Fruit fly (Drosophila melanogaster) whole organism, prepupa: ENCODE data around the gene lic.

Experiments used
- Blimp-1 ChIP-seq: fragments of 200-800 bp; sonication (Bioruptor generic); optimal IDR thresholded peaks from 3 replicates; lab custom pipeline; 2017; ENCODE audit warnings: missing biosample characterization, missing genetic modification characterization, mild to moderate bottlenecking, moderate library complexity, missing genetic modification reagents
- CG10631 ChIP-seq: fragments of 200-800 bp; sonication (Bioruptor generic); optimal IDR thresholded peaks from 2 replicates; lab custom pipeline; 2016; ENCODE audit warnings: missing biosample characterization, missing genetic modification characterization
- CG10669 ChIP-seq: fragments of 200-800 bp; sonication (Bioruptor generic); optimal IDR thresholded peaks from 3 replicates; lab custom pipeline; 2018; ENCODE audit warnings: missing biosample characterization, mild to moderate bottlenecking, missing genetic modification characterization, moderate library complexity
- CG11294 ChIP-seq: fragments of 200-800 bp; sonication (Bioruptor generic); IDR thresholded peaks from 2 replicates; pipeline ENCODE4 v1.3.6; 2022; ENCODE audit warnings: missing biosample characterization, missing genetic modification characterization
- CG11762 ChIP-seq: fragments of 200-800 bp; sonication (Bioruptor generic); optimal IDR thresholded peaks from 3 replicates; lab custom pipeline; 2016; ENCODE audit warnings: missing biosample characterization, missing genetic modification characterization; ENCODE audit not compliant: insufficient read depth
- CG11902 ChIP-seq: fragments of 200-800 bp; sonication (Bioruptor generic); optimal IDR thresholded peaks from 3 replicates; lab custom pipeline; 2016; ENCODE audit warnings: missing biosample characterization, missing genetic modification characterization
- CG1621 ChIP-seq: fragments of 200-800 bp; sonication (Bioruptor generic); optimal IDR thresholded peaks from 3 replicates; lab custom pipeline; 2018; ENCODE audit warnings: missing biosample characterization, mild to moderate bottlenecking, missing genetic modification characterization
- CG16779 ChIP-seq: fragments of 200-800 bp; sonication (Bioruptor generic); optimal IDR thresholded peaks from 3 replicates; lab custom pipeline; 2017; ENCODE audit warnings: missing biosample characterization, mild to moderate bottlenecking, missing genetic modification characterization
- CG3032 ChIP-seq: fragments of 200-800 bp; optimal IDR thresholded peaks from 2 replicates; lab custom pipeline; 2019; ENCODE audit warnings: missing biosample characterization, mild to moderate bottlenecking, missing genetic modification characterization, moderate library complexity
- CG31627 ChIP-seq: fragments of 200-800 bp; sonication (Bioruptor generic); optimal IDR thresholded peaks from 3 replicates; lab custom pipeline; 2016; ENCODE audit warnings: missing biosample characterization, missing genetic modification characterization
- CG32006 ChIP-seq: fragments of 200-800 bp; sonication (Bioruptor generic); optimal IDR thresholded peaks from 3 replicates; lab custom pipeline; 2017; ENCODE audit warnings: missing biosample characterization, mild to moderate bottlenecking, missing genetic modification characterization
- CG34406 ChIP-seq: fragments of 200-800 bp; sonication (Bioruptor generic); optimal IDR thresholded peaks from 3 replicates; lab custom pipeline; 2016; ENCODE audit warnings: missing biosample characterization, missing genetic modification characterization
- CG3919 ChIP-seq: fragments of 200-800 bp; sonication (Bioruptor generic); optimal IDR thresholded peaks from 3 replicates; lab custom pipeline; 2016; ENCODE audit warnings: missing biosample characterization, missing genetic modification characterization
- CG4318 ChIP-seq: fragments of 200-800 bp; sonication (Bioruptor generic); optimal IDR thresholded peaks from 3 replicates; lab custom pipeline; 2017; ENCODE audit warnings: missing biosample characterization, mild to moderate bottlenecking, missing genetic modification characterization
- CG6163 ChIP-seq: fragments of 200-800 bp; sonication (Bioruptor generic); IDR thresholded peaks from 3 replicates; pipeline ENCODE4 v1.3.6; 2022; ENCODE audit warnings: missing biosample characterization, missing genetic modification characterization
- CG6276 ChIP-seq: fragments of 200-800 bp; sonication (Bioruptor generic); optimal IDR thresholded peaks from 2 replicates; lab custom pipeline; 2017; ENCODE audit warnings: missing biosample characterization, mild to moderate bottlenecking, missing genetic modification characterization
- CG6792 ChIP-seq: fragments of 200-800 bp; sonication (Bioruptor generic); optimal IDR thresholded peaks from 3 replicates; lab custom pipeline; 2016; ENCODE audit warnings: missing biosample characterization, missing genetic modification characterization
- CG6808 ChIP-seq: fragments of 200-800 bp; sonication (Bioruptor generic); optimal IDR thresholded peaks from 3 replicates; lab custom pipeline; 2017; ENCODE audit warnings: missing biosample characterization, missing genetic modification characterization, mild to moderate bottlenecking, moderate library complexity, missing genetic modification reagents
- CG6854 ChIP-seq: fragments of 200-800 bp; sonication (Bioruptor generic); optimal IDR thresholded peaks from 2 replicates; lab custom pipeline; 2017; ENCODE audit warnings: missing biosample characterization, mild to moderate bottlenecking, missing genetic modification characterization
- CG8119 ChIP-seq: fragments of 200-800 bp; sonication (Bioruptor generic); IDR thresholded peaks from 3 replicates; pipeline ENCODE4 v1.3.6; 2022; ENCODE audit warnings: missing biosample characterization, missing genetic modification characterization
- CG8319 ChIP-seq: fragments of 200-800 bp; sonication (Bioruptor generic); optimal IDR thresholded peaks from 3 replicates; lab custom pipeline; 2016; ENCODE audit warnings: missing biosample characterization, missing genetic modification characterization
- CG9139 ChIP-seq: fragments of 200-800 bp; sonication (Bioruptor generic); optimal IDR thresholded peaks from 3 replicates; lab custom pipeline; 2017; ENCODE audit warnings: missing biosample characterization, mild to moderate bottlenecking, missing genetic modification characterization
- Eip78C ChIP-seq: fragments of 200-800 bp; sonication (Bioruptor generic); peaks from one replicate; lab custom pipeline; 2016; ENCODE audit warnings: missing biosample characterization, missing genetic modification characterization
- Ets21C ChIP-seq: fragments of 200-800 bp; sonication (Bioruptor generic); optimal IDR thresholded peaks from 3 replicates; lab custom pipeline; 2016; ENCODE audit warnings: missing biosample characterization, missing genetic modification characterization
- Ets96B ChIP-seq: fragments of 200-800 bp; optimal IDR thresholded peaks from 2 replicates; lab custom pipeline; 2019; ENCODE audit warnings: missing biosample characterization, mild to moderate bottlenecking, missing genetic modification characterization, moderate library complexity
- Gug ChIP-seq: fragments of 200-800 bp; sonication (Bioruptor generic); IDR thresholded peaks from 2 replicates; pipeline ENCODE4 v1.3.6; 2022; ENCODE audit warnings: missing biosample characterization, missing genetic modification characterization
- Hr38 ChIP-seq: sonication (Bioruptor generic); optimal IDR thresholded peaks from 2 replicates; lab custom pipeline; 2016; ENCODE audit warnings: missing biosample characterization, missing genetic modification characterization
- Hr39 ChIP-seq: fragments of 200-800 bp; sonication (Bioruptor generic); optimal IDR thresholded peaks from 2 replicates; lab custom pipeline; 2016; ENCODE audit warnings: missing biosample characterization, missing genetic modification characterization
- Hr4 ChIP-seq: fragments of 200-800 bp; sonication (Bioruptor generic); optimal IDR thresholded peaks from 3 replicates; lab custom pipeline; 2016; ENCODE audit warnings: missing biosample characterization, missing genetic modification characterization
- Met ChIP-seq: fragments of 200-800 bp; sonication (Bioruptor generic); optimal IDR thresholded peaks from 3 replicates; lab custom pipeline; 2016; ENCODE audit warnings: missing biosample characterization, missing genetic modification characterization
- OdsH ChIP-seq: fragments of 200-800 bp; sonication (Bioruptor generic); optimal IDR thresholded peaks from 3 replicates; lab custom pipeline; 2016; ENCODE audit warnings: missing biosample characterization, missing genetic modification characterization
- Smox ChIP-seq: fragments of 200-800 bp; sonication (Bioruptor generic); optimal IDR thresholded peaks from 3 replicates; lab custom pipeline; 2016; ENCODE audit warnings: missing biosample characterization, missing genetic modification characterization
- acj6 ChIP-seq: fragments of 200-800 bp; sonication (Bioruptor generic); optimal IDR thresholded peaks from 3 replicates; lab custom pipeline; 2016; ENCODE audit warnings: missing biosample characterization, missing genetic modification characterization
- cyc ChIP-seq: fragments of 200-800 bp; sonication (Bioruptor generic); optimal IDR thresholded peaks from 3 replicates; lab custom pipeline; 2016; ENCODE audit warnings: missing biosample characterization, missing genetic modification characterization
- dac ChIP-seq: fragments of 200-800 bp; sonication (Bioruptor generic); optimal IDR thresholded peaks from 2 replicates; lab custom pipeline; 2017; ENCODE audit warnings: missing biosample characterization, mild to moderate bottlenecking, missing genetic modification characterization
- dsx ChIP-seq: fragments of 200-800 bp; optimal IDR thresholded peaks from 3 replicates; lab custom pipeline; 2019; ENCODE audit warnings: missing biosample characterization, mild to moderate bottlenecking, missing genetic modification characterization, moderate library complexity; ENCODE audit not compliant: poor library complexity, severe bottlenecking
- eg ChIP-seq: fragments of 200-800 bp; sonication (Bioruptor generic); IDR thresholded peaks from 3 replicates; pipeline ENCODE4 v1.3.6; 2022; ENCODE audit warnings: missing biosample characterization, missing genetic modification characterization
- fd59A ChIP-seq: fragments of 200-800 bp; sonication (Bioruptor generic); optimal IDR thresholded peaks from 2 replicates; lab custom pipeline; 2017; ENCODE audit warnings: missing biosample characterization, mild to moderate bottlenecking, missing genetic modification characterization, missing genetic modification reagents
- fd85E ChIP-seq: fragments of 200-800 bp; sonication (Bioruptor generic); optimal IDR thresholded peaks from 3 replicates; lab custom pipeline; 2016; ENCODE audit warnings: missing biosample characterization, missing genetic modification characterization
- lz ChIP-seq: fragments of 200-800 bp; sonication (Bioruptor generic); optimal IDR thresholded peaks from 3 replicates; lab custom pipeline; 2016; ENCODE audit warnings: missing biosample characterization, missing genetic modification characterization
- net ChIP-seq: fragments of 200-800 bp; sonication (Bioruptor generic); optimal IDR thresholded peaks from 3 replicates; lab custom pipeline; 2016; ENCODE audit warnings: missing biosample characterization, missing genetic modification characterization
- pdm3 ChIP-seq: fragments of 200-800 bp; sonication (Bioruptor generic); optimal IDR thresholded peaks from 3 replicates; lab custom pipeline; 2016; ENCODE audit warnings: missing biosample characterization, missing genetic modification characterization
- salr ChIP-seq, 2 experiments: fragments of 200-800 bp; sonication (Bioruptor generic); optimal IDR thresholded peaks; 3 replicates each; lab custom pipeline; 2016 to 2018; ENCODE audit warnings: missing biosample characterization in 2 of 2, missing genetic modification characterization in 2 of 2, mild to moderate bottlenecking in 1 of 2
- spab ChIP-seq: fragments of 200-800 bp; sonication (Bioruptor generic); optimal IDR thresholded peaks from 2 replicates; lab custom pipeline; 2017; ENCODE audit warnings: missing biosample characterization, mild to moderate bottlenecking, missing genetic modification characterization, missing genetic modification reagents
- ss ChIP-seq, 2 experiments: fragments of 200-800 bp; sonication (Bioruptor generic); optimal IDR thresholded peaks; 2 replicates in 1 of 2; 3 replicates in 1 of 2; lab custom pipeline; 2017 to 2018; ENCODE audit warnings: mild to moderate bottlenecking in 2 of 2, missing biosample characterization in 2 of 2, missing genetic modification characterization in 2 of 2, moderate library complexity in 1 of 2
- svp ChIP-seq: fragments of 200-800 bp; sonication (Bioruptor generic); peaks from one replicate; lab custom pipeline; 2016; ENCODE audit warnings: missing biosample characterization, missing genetic modification characterization
- topi ChIP-seq: fragments of 200-800 bp; sonication (Bioruptor generic); optimal IDR thresholded peaks from 3 replicates; lab custom pipeline; 2016; ENCODE audit warnings: missing biosample characterization, missing genetic modification characterization

lic gene

DNA sequence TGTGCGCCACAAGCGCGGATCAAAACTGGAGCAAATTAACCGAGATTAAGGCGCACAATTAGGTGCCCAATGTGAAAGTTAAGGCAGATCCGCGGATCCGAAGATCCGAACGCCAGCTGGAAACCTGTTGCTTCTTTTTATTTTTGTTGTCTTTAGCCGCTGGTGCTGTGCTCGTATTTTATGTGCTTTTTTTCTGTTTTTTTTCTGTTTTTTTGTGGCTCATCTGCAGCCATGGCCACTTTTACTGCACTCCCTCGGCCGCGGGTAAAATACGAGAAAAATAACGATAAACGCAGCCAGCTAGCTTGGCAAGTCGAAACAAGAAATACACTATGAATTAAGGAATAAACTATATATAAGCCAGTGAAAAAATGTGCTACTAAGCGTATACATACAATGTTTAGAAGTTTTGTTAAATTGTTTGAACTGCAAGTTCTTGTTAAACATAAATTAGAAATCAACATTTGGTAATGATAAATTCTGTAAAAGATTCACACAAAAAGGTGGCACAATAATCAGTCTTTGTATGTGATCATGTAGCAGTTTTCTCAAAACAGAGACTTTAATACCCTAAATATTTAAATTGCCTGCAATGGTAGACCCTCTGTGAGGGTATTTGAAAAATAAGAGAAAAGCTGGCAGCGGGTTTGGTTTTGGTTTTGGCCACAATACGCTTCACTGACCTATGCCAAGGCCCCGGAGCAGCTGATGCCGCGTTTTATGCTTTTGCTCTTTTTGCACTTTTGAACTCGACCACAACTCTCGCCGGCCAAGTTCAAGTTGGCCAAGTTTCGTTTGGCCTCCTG lies 25.7 kb downstream of the lic start:
- TF ChIP-seq dsx (peak; percentile 43), Eip78C (GFP tag; lab: Kevin White, UChicago) (peak; percentile 92), Gug (GFP tag; lab: Robert Waterston, UW) (no peak), spab (GFP tag; lab: Kevin White, UChicago) (peak; percentile 40), CG6276 (GFP tag; lab: Kevin White, UChicago) (peak; percentile 14), pdm3 (GFP tag; lab: Kevin White, UChicago) (peak; percentile 6), Hr4 (peak; percentile 12), CG11294 (GFP tag; lab: Robert Waterston, UW) (no peak), CG3919 (GFP tag; lab: Kevin White, UChicago) (peak; percentile 2), Met (peak; percentile 24), CG32006 (GFP tag; lab: Kevin White, UChicago) (peak; percentile 57), CG6854 (peak; percentile 25), fd85E (no peak), svp (GFP tag; lab: Kevin White, UChicago) (peak; percentile 70), net (GFP tag; lab: Kevin White, UChicago) (peak; percentile 34), lz (GFP tag; lab: Kevin White, UChicago) (peak; percentile 7), eg (GFP tag; lab: Robert Waterston, UW) (peak; percentile 39; the same call in 1 of the 3 replicates), Blimp-1 (GFP tag; lab: Kevin White, UChicago) (peak; percentile 6), OdsH (GFP tag; lab: Kevin White, UChicago) (peak; percentile 27), Smox (GFP tag; lab: Kevin White, UChicago) (no peak), CG1621 (tag; lab: Kevin White, UChicago) (peak; percentile 38), CG6808 (peak; percentile 73), CG3032 (tag; lab: Kevin White, UChicago) (peak; percentile 33), Hr38 (GFP tag; lab: Kevin White, UChicago) (no peak), Ets96B (tag; lab: Kevin White, UChicago) (peak; percentile 31), Hr39 (no peak), Ets21C (GFP tag; lab: Kevin White, UChicago) (no peak), salr (GFP tag; optimal IDR thresholded peaks at IDR 0.05; lab: Kevin White, UChicago) (peak in 1 of 2 experiments; percentile 15), CG8319 (GFP tag; lab: Kevin White, UChicago) (no peak), CG6163 (GFP tag; lab: Robert Waterston, UW) (peak; percentile 65; the same call in 2 of the 3 replicates), dac (GFP tag; lab: Kevin White, UChicago) (no peak), topi (GFP tag; lab: Kevin White, UChicago) (peak; percentile 21), ss (GFP tag; optimal IDR thresholded peaks at IDR 0.05; lab: Kevin White, UChicago) (peak; percentile 88 to 90), CG9139 (GFP tag; lab: Kevin White, UChicago) (peak; percentile 74), CG31627 (GFP tag; lab: Kevin White, UChicago) (no peak), CG10669 (GFP tag; lab: Kevin White, UChicago) (peak; percentile 35), CG16779 (tag; lab: Kevin White, UChicago) (peak; percentile 31), CG34406 (GFP tag; lab: Kevin White, UChicago) (peak; percentile 13)

DNA sequence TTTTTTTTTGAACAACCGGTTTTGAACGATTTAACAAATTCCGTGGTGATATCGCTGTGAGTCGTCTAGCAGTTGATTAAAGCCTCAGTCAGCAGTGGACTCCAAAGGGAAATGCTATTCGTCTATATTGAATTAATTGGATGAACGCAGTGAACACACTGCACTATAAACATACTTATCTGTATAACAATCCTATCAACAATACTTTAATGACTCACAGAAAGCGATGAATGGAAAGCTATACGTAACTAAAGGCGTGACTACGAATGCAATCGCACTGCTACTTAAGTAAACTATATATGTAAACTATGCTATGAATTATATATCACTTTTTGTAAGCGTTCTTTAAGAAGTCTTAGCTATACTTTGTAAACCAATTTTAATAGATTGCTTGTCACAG lies 34.6 kb downstream of the lic start:
- TF ChIP-seq CG11762 (no peak), Hr4 (no peak), CG4318 (GFP tag; lab: Kevin White, UChicago) (no peak), salr (GFP tag; optimal IDR thresholded peaks at IDR 0.05; lab: Kevin White, UChicago) (no peak), CG31627 (GFP tag; lab: Kevin White, UChicago) (no peak), acj6 (GFP tag; lab: Kevin White, UChicago) (no peak), CG34406 (GFP tag; lab: Kevin White, UChicago) (no peak), CG10631 (GFP tag; lab: Kevin White, UChicago) (no peak), CG11294 (GFP tag; lab: Robert Waterston, UW) (no peak), CG11902 (GFP tag; lab: Kevin White, UChicago) (no peak), Blimp-1 (GFP tag; lab: Kevin White, UChicago) (no peak), Ets21C (GFP tag; lab: Kevin White, UChicago) (no peak), cyc (no peak), lz (GFP tag; lab: Kevin White, UChicago) (no peak), CG6276 (GFP tag; lab: Kevin White, UChicago) (no peak), fd59A (GFP tag; lab: Kevin White, UChicago) (no peak), CG6792 (GFP tag; lab: Kevin White, UChicago) (no peak), ss (GFP tag; optimal IDR thresholded peaks at IDR 0.05; lab: Kevin White, UChicago) (no peak), CG8119 (GFP tag; lab: Robert Waterston, UW) (no peak), CG32006 (GFP tag; lab: Kevin White, UChicago) (no peak)
- TF ChIP-seq, all 60 proteins: peak for 0
